Worm (Caenorhabditis elegans) whole organism, young adult: ENCODE data around the gene F19C7.8.

Experiments
- C06A6.2 ChIP-seq: fragments of 200-800 bp; sonication (Bioruptor generic); conservative IDR thresholded peaks from 2 replicates; pipeline ENCODE4 v1.3.6; 2022; ENCODE audit warnings: missing genetic modification characterization, missing compliant biosample characterization
- F22D6.2 ChIP-seq: sonication (generic microtip); optimal IDR thresholded peaks from 2 replicates; lab custom pipeline; 2016; ENCODE audit warnings: mild to moderate bottlenecking, missing genetic modification characterization, missing compliant biosample characterization
- F37B4.10 ChIP-seq: fragments of 200-800 bp; sonication (Bioruptor generic); IDR thresholded peaks from 2 replicates; pipeline ENCODE4 v1.3.6; 2022; ENCODE audit warnings: missing genetic modification characterization, missing compliant biosample characterization
- Y53F4B.3 ChIP-seq: fragments of 200-800 bp; sonication (Bioruptor generic); IDR thresholded peaks from 2 replicates; pipeline ENCODE4 v1.3.6; 2022; ENCODE audit warnings: missing genetic modification reagents, missing genetic modification characterization, missing compliant biosample characterization
- Y56A3A.18 ChIP-seq: fragments of 200-800 bp; sonication (Bioruptor generic); IDR thresholded peaks from 2 replicates; pipeline ENCODE4 v1.3.6; 2022; ENCODE audit warnings: missing genetic modification reagents, missing genetic modification characterization, missing compliant biosample characterization
- ZK185.1 ChIP-seq: sonication (generic microtip); optimal IDR thresholded peaks from 2 replicates; lab custom pipeline; 2016; ENCODE audit warnings: mild to moderate bottlenecking, missing genetic modification characterization, missing compliant biosample characterization; ENCODE audit not compliant: poor library complexity, severe bottlenecking
- athp-1 ChIP-seq: sonication (generic microtip); optimal IDR thresholded peaks from 2 replicates; lab custom pipeline; 2017; ENCODE audit warnings: mild to moderate bottlenecking, missing genetic modification characterization, missing compliant biosample characterization
- attf-5 ChIP-seq: fragments of 200-800 bp; sonication (Bioruptor generic); optimal IDR thresholded peaks from 2 replicates; lab custom pipeline; 2018; ENCODE audit warnings: mild to moderate bottlenecking, missing genetic modification characterization, missing compliant biosample characterization
- ceh-27 ChIP-seq: fragments of 200-800 bp; sonication (Bioruptor generic); optimal IDR thresholded peaks from 2 replicates; lab custom pipeline; 2018; ENCODE audit warnings: mild to moderate bottlenecking, missing genetic modification characterization, moderate library complexity, missing compliant biosample characterization
- chd-7 ChIP-seq: sonication (generic microtip); optimal IDR thresholded peaks from 2 replicates; lab custom pipeline; 2016; ENCODE audit warnings: mild to moderate bottlenecking, missing genetic modification characterization, moderate library complexity, missing compliant biosample characterization
- dox-1 ChIP-seq: fragments of 200-800 bp; sonication (Bioruptor generic); IDR thresholded peaks from 2 replicates; pipeline ENCODE4 v1.3.6; 2022; ENCODE audit warnings: missing genetic modification reagents, missing genetic modification characterization, missing compliant biosample characterization
- egrh-3 ChIP-seq: fragments of 200-800 bp; sonication (Bioruptor generic); IDR thresholded peaks from 2 replicates; pipeline ENCODE4 v1.3.6; 2022; ENCODE audit warnings: missing genetic modification reagents, missing genetic modification characterization, missing compliant biosample characterization
- hmg-1.2 ChIP-seq: fragments of 200-800 bp; sonication (Bioruptor generic); IDR thresholded peaks from 2 replicates; pipeline ENCODE4 v1.3.6; 2022; ENCODE audit warnings: missing genetic modification reagents, missing genetic modification characterization, missing compliant biosample characterization
- hmg-20 ChIP-seq: fragments of 200-800 bp; sonication (Bioruptor generic); IDR thresholded peaks from 2 replicates; pipeline ENCODE4 v1.3.6; 2022; ENCODE audit warnings: missing genetic modification reagents, missing genetic modification characterization, missing compliant biosample characterization
- hrde-1 ChIP-seq: sonication (generic microtip); optimal IDR thresholded peaks from 2 replicates; lab custom pipeline; 2016; ENCODE audit warnings: missing genetic modification characterization, mild to moderate bottlenecking, missing compliant biosample characterization, moderate library complexity, missing genotype, missing genetic modification reagents, borderline replicate concordance
- let-607 ChIP-seq, 2 experiments: fragments of 200-800 bp in 1 of 2; sonication (Bioruptor generic) in 1 of 2; sonication (generic microtip) in 1 of 2; optimal IDR thresholded peaks; 2 replicates each; lab custom pipeline; 2016 to 2018; ENCODE audit warnings: mild to moderate bottlenecking in 2 of 2, missing compliant biosample characterization in 2 of 2, missing genetic modification characterization in 2 of 2, moderate library complexity in 2 of 2, missing genotype in 1 of 2
- lin-35 ChIP-seq, 3 experiments: fragments of 150-350 bp in 2 of 3; sonication (generic microtip) in 1 of 3; optimal IDR thresholded peaks; 2 replicates each; lab custom pipeline; 2014 to 2018; ENCODE audit warnings: missing biosample characterization in 3 of 3, missing genetic modification characterization in 3 of 3, missing genetic modification reagents in 3 of 3
- lin-54 ChIP-seq: fragments of 200-800 bp; sonication (Bioruptor generic); optimal IDR thresholded peaks from 2 replicates; lab custom pipeline; 2018; ENCODE audit warnings: mild to moderate bottlenecking, missing genetic modification characterization, missing compliant biosample characterization
- madf-6 ChIP-seq: fragments of 200-800 bp; sonication (Bioruptor generic); IDR thresholded peaks from 2 replicates; pipeline ENCODE4 v1.3.6; 2022; ENCODE audit warnings: missing genetic modification reagents, missing genetic modification characterization, missing compliant biosample characterization
- mel-28 ChIP-seq: sonication (generic microtip); optimal IDR thresholded peaks from 2 replicates; lab custom pipeline; 2016; ENCODE audit warnings: borderline replicate concordance, mild to moderate bottlenecking, missing genetic modification characterization, missing compliant biosample characterization
- nfya-1 ChIP-seq: sonication (generic microtip); optimal IDR thresholded peaks from 2 replicates; lab custom pipeline; 2017; ENCODE audit warnings: antibody characterized with exemption, missing compliant biosample characterization, missing genetic modification characterization, borderline replicate concordance; ENCODE audit not compliant: insufficient read depth
- nhr-120 ChIP-seq: fragments of 200-800 bp; sonication (Bioruptor generic); IDR thresholded peaks from 2 replicates; pipeline ENCODE4 v1.3.6; 2022; ENCODE audit warnings: missing genetic modification characterization, missing compliant biosample characterization
- nhr-27 ChIP-seq: fragments of 200-800 bp; sonication (Bioruptor generic); optimal IDR thresholded peaks from 2 replicates; lab custom pipeline; 2018; ENCODE audit warnings: mild to moderate bottlenecking, missing genetic modification characterization, moderate library complexity, missing compliant biosample characterization
- nhr-80 ChIP-seq: sonication (generic microtip); optimal IDR thresholded peaks from 2 replicates; lab custom pipeline; 2016; ENCODE audit warnings: missing genetic modification characterization, missing compliant biosample characterization
- nhr-90 ChIP-seq: sonication (generic microtip); optimal IDR thresholded peaks from 2 replicates; lab custom pipeline; 2016; ENCODE audit warnings: missing genotype, mild to moderate bottlenecking, missing genetic modification characterization, missing compliant biosample characterization
- pbrm-1 ChIP-seq: fragments of 200-800 bp; sonication (Bioruptor generic); IDR thresholded peaks from 2 replicates; pipeline ENCODE4 v1.3.6; 2022; ENCODE audit warnings: missing genetic modification reagents, missing genetic modification characterization, missing compliant biosample characterization
- rcor-1 ChIP-seq: fragments of 200-800 bp; sonication (Bioruptor generic); IDR thresholded peaks from 2 replicates; pipeline ENCODE4 v1.3.6; 2022; ENCODE audit warnings: missing genetic modification reagents, missing genetic modification characterization, missing compliant biosample characterization
- sea-2 ChIP-seq: fragments of 200-800 bp; sonication (Bioruptor generic); IDR thresholded peaks from 2 replicates; pipeline ENCODE4 v1.3.6; 2022; ENCODE audit warnings: missing genetic modification characterization, missing compliant biosample characterization
- snpc-1.1 ChIP-seq: sonication (generic microtip); optimal IDR thresholded peaks from 2 replicates; lab custom pipeline; 2017; ENCODE audit warnings: missing genetic modification characterization, mild to moderate bottlenecking, missing compliant biosample characterization, antibody characterized with exemption, moderate library complexity, missing genotype, missing genetic modification reagents; ENCODE audit not compliant: insufficient read depth
- snpc-3.4 ChIP-seq: sonication (generic microtip); optimal IDR thresholded peaks from 2 replicates; lab custom pipeline; 2017; ENCODE audit warnings: missing genetic modification characterization, mild to moderate bottlenecking, missing compliant biosample characterization, antibody characterized with exemption, moderate library complexity, missing genotype, missing genetic modification reagents
- tlf-1 ChIP-seq: fragments of 200-800 bp; sonication (Bioruptor generic); optimal IDR thresholded peaks from 2 replicates; lab custom pipeline; 2018; ENCODE audit warnings: mild to moderate bottlenecking, missing genetic modification characterization, missing compliant biosample characterization
- zfh-2 ChIP-seq: fragments of 200-800 bp; sonication (Bioruptor generic); conservative IDR thresholded peaks from 2 replicates; pipeline ENCODE4 v1.3.6; 2022; ENCODE audit warnings: missing genetic modification reagents, missing genetic modification characterization, missing compliant biosample characterization

Gene F19C7.8

DNA sequence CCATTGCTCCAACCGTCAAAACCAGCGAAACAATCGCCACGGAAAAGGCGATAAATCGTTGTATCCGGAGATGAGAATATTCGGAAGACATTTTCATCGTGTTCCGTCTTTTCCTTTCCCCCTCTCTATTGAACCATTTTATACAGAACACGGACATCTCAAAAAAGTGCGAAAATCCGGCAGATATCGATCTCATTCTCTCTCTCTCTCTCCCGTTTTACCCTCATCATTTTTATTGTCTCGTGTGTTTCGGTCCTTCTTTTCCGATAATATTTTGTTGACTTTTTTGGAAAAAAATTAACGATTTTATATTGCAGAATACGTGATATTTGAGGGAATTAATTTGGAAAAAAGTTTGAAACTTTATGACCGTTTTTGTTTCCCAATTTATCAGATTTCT, 28.3 kb downstream of the F19C7.8 start, which contains the start of gene col-110:
Gene col-110 (minus strand): TSS at position 101 of the 400 bp plus-strand sequence.
- TF ChIP-seq nhr-90 (no peak), F37B4.10 (no peak), athp-1 (tag; lab: Kevin White, UChicago) (no peak), hmg-1.2 (GFP tag; lab: Robert Waterston, UW) (no peak), sea-2 (GFP tag; lab: Robert Waterston, UW) (no peak), Y56A3A.18 (GFP tag; lab: Robert Waterston, UW) (no peak), rcor-1 (GFP tag; lab: Robert Waterston, UW) (no peak), hmg-20 (GFP tag; lab: Robert Waterston, UW) (no peak), ZK185.1 (tag; lab: Kevin White, UChicago) (no peak), snpc-3.4 (tag; lab: Kevin White, UChicago) (no peak), nhr-120 (GFP tag; lab: Robert Waterston, UW) (no peak), nfya-1 (tag; lab: Kevin White, UChicago) (no peak), attf-5 (GFP tag; lab: Kevin White, UChicago) (no peak), madf-6 (no peak), pbrm-1 (no peak), nhr-27 (tag; lab: Kevin White, UChicago) (no peak), Y53F4B.3 (GFP tag; lab: Robert Waterston, UW) (no peak), lin-35 (GFP tag; optimal IDR thresholded peaks at IDR 0.05; lab: Kevin White, UChicago) (no peak), hrde-1 (tag; lab: Kevin White, UChicago) (no peak), chd-7 (tag; lab: Kevin White, UChicago) (no peak)

DNA sequence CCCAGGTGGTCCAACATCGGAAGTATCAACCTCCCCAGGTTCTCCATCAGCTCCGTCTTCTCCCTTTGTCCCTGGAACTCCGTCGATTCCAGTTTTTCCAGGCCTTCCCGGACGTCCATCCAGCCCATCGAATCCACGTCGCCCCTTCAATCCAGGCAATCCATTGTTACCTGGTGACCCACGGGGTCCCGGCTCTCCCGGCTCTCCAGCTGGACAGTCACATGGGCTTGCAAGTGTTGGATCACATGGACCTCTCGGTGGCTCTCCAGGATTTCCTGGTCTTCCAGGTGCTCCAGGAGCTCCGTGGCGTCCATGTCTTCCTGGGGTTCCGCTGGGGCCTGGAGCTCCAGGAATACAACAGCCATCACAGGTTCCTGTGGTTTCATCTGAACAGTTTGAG, 29.2 kb downstream of the F19C7.8 start:
- TF ChIP-seq mel-28 (tag; lab: Kevin White, UChicago) (no peak), tlf-1 (GFP tag; lab: Kevin White, UChicago) (no peak), C06A6.2 (GFP tag; lab: Robert Waterston, UW) (no peak), ZK185.1 (tag; lab: Kevin White, UChicago) (no peak), zfh-2 (peak; percentile 91)

DNA sequence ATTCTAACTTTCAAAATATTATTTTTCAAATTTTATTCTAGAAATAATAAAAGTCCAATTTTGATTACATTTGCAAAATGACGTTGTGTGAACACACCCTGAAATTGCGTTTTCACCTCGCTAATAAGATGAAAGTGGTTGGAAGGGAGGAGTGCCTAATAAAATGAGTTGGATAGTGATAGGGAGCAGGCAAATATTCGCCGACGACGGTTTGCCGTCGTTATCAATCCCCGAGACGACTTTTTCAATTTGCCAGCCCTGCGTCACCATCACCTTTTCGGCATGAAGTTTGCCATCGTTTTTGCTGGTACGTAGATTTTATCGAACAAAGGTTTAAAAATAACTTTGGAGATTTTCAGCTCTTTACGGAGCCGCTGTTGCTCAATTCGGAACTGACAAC, 32.3 kb downstream of the F19C7.8 start, which contains the start of gene nspg-10:
Gene nspg-10 (plus strand): TSS at position 179 of the 400 bp plus-strand sequence.
- TF ChIP-seq nhr-80 (tag; lab: Kevin White, UChicago), result peak; percentile 79
- no peak for TF ChIP-seq F22D6.2
- peak; percentile 21 to 72 for TF ChIP-seq let-607 (tag; optimal IDR thresholded peaks at IDR 0.05; lab: Kevin White, UChicago)
- peak; percentile 37; the same call in 1 of the 2 replicates for TF ChIP-seq dox-1 (GFP tag; lab: Robert Waterston, UW)

ce11 chrIV:4602565-4602964, 35.3 kb downstream of the F19C7.8 start, which contains the start of gene F19C7.4:
Gene F19C7.4 (plus strand): TSS chrIV:4602865.
- TF ChIP-seq nhr-90 (no peak), ceh-27 (GFP tag; lab: Kevin White, UChicago) (no peak), snpc-1.1 (tag; lab: Kevin White, UChicago) (no peak), mel-28 (tag; lab: Kevin White, UChicago) (no peak), let-607 (tag; optimal IDR thresholded peaks at IDR 0.05; lab: Kevin White, UChicago) (no peak), lin-54 (GFP tag; lab: Kevin White, UChicago) (no peak), egrh-3 (no peak)
